Worm (Caenorhabditis elegans) whole organism, L2 larva: ENCODE measurements around the gene B0334.13.

Experiments used
- C34F6.9 ChIP-seq: fragments of 150-350 bp; optimal IDR thresholded peaks from 2 replicates; lab custom pipeline; 2014; ENCODE audit warnings: missing biosample characterization, missing genetic modification characterization
- F13H6.1 ChIP-seq: sonication (generic microtip); optimal IDR thresholded peaks from 2 replicates; lab custom pipeline; 2016; ENCODE audit warnings: missing genetic modification characterization, missing compliant biosample characterization
- R02D3.7 ChIP-seq: fragments of 150-350 bp; optimal IDR thresholded peaks from 2 replicates; lab custom pipeline; 2014; ENCODE audit warnings: missing biosample characterization, missing genetic modification characterization
- Y55F3AM.14 ChIP-seq: fragments of 200-800 bp; sonication (Bioruptor generic); optimal IDR thresholded peaks from 2 replicates; lab custom pipeline; 2018; ENCODE audit warnings: mild to moderate bottlenecking, missing genetic modification characterization, missing compliant biosample characterization
- ZK546.5 ChIP-seq: sonication (generic microtip); optimal IDR thresholded peaks from 2 replicates; lab custom pipeline; 2017; ENCODE audit warnings: missing biosample characterization, missing genetic modification characterization
- alr-1 ChIP-seq: fragments of 150-350 bp; optimal IDR thresholded peaks from 2 replicates; lab custom pipeline; 2014; ENCODE audit warnings: missing biosample characterization, missing genetic modification characterization
- aly-2 ChIP-seq: fragments of 150-350 bp; optimal IDR thresholded peaks from 2 replicates; lab custom pipeline; 2014; ENCODE audit warnings: missing biosample characterization, missing genetic modification characterization
- ama-1 ChIP-seq: fragments of 150-350 bp; optimal IDR thresholded peaks from 2 replicates; lab custom pipeline; 2018; ENCODE audit warnings: inconsistent platforms
- blmp-1 ChIP-seq: sonication (generic microtip); optimal IDR thresholded peaks from 2 replicates; lab custom pipeline; 2017; ENCODE audit warnings: missing genetic modification characterization, mild to moderate bottlenecking, missing compliant biosample characterization, antibody characterized with exemption, moderate library complexity; ENCODE audit not compliant: insufficient read depth
- ceh-16 ChIP-seq: fragments of 150-350 bp; optimal IDR thresholded peaks from 2 replicates; lab custom pipeline; 2014; ENCODE audit warnings: missing biosample characterization, missing genetic modification characterization
- ceh-82 ChIP-seq: fragments of 150-350 bp; optimal IDR thresholded peaks from 2 replicates; lab custom pipeline; 2014; ENCODE audit warnings: missing biosample characterization, missing genetic modification characterization
- crh-2 ChIP-seq: sonication (generic microtip); optimal IDR thresholded peaks from 2 replicates; lab custom pipeline; 2017; ENCODE audit warnings: missing biosample characterization, missing genetic modification characterization
- dmd-4 ChIP-seq: sonication (generic microtip); optimal IDR thresholded peaks from 2 replicates; lab custom pipeline; 2017; ENCODE audit warnings: missing biosample characterization, missing genetic modification characterization
- egl-27 ChIP-seq: sonication (generic microtip); optimal IDR thresholded peaks from 3 replicates; lab custom pipeline; 2017; ENCODE audit warnings: missing biosample characterization, missing genetic modification reagents, missing genetic modification characterization
- elt-1 ChIP-seq: fragments of 150-350 bp; optimal IDR thresholded peaks from 2 replicates; lab custom pipeline; 2014; ENCODE audit warnings: missing biosample characterization, missing genetic modification characterization
- elt-3 ChIP-seq: sonication (generic microtip); optimal IDR thresholded peaks from 2 replicates; lab custom pipeline; 2017; ENCODE audit warnings: missing biosample characterization, missing genetic modification characterization
- fos-1 ChIP-seq: fragments of 150-350 bp; optimal IDR thresholded peaks from 2 replicates; lab custom pipeline; 2014; ENCODE audit warnings: missing biosample characterization, missing genetic modification characterization
- gmeb-1 ChIP-seq: fragments of 150-350 bp; optimal IDR thresholded peaks from 2 replicates; lab custom pipeline; 2014; ENCODE audit warnings: missing biosample characterization, missing genetic modification characterization
- lin-11 ChIP-seq: fragments of 150-350 bp; sonication (generic microtip); optimal IDR thresholded peaks from 2 replicates; lab custom pipeline; 2014; ENCODE audit warnings: missing biosample characterization, missing genetic modification characterization, inconsistent platforms, mixed read lengths
- lin-13 ChIP-seq: fragments of 150-350 bp; optimal IDR thresholded peaks from 2 replicates; lab custom pipeline; 2014; ENCODE audit warnings: missing biosample characterization, missing genetic modification reagents, missing genetic modification characterization
- lin-39 ChIP-seq: fragments of 150-350 bp; optimal IDR thresholded peaks from 2 replicates; lab custom pipeline; 2014; ENCODE audit warnings: missing biosample characterization, missing genetic modification reagents, missing genetic modification characterization
- lsy-2 ChIP-seq, 2 experiments: fragments of 150-350 bp in 1 of 2; sonication (generic microtip) in 1 of 2; optimal IDR thresholded peaks; 2 replicates each; lab custom pipeline; 2014 to 2017; ENCODE audit warnings: missing biosample characterization in 2 of 2, missing genetic modification characterization in 2 of 2
- mab-5 ChIP-seq: fragments of 150-350 bp; optimal IDR thresholded peaks from 2 replicates; lab custom pipeline; 2014; ENCODE audit warnings: missing biosample characterization, missing genetic modification characterization
- mbf-1 ChIP-seq: sonication (generic microtip); optimal IDR thresholded peaks from 2 replicates; lab custom pipeline; 2017; ENCODE audit warnings: missing biosample characterization, missing genetic modification characterization
- mdl-1 ChIP-seq, 2 experiments: fragments of 150-350 bp in 1 of 2; sonication (generic microtip) in 1 of 2; optimal IDR thresholded peaks; 2 replicates each; lab custom pipeline; 2017; ENCODE audit warnings: missing biosample characterization in 2 of 2, missing genetic modification characterization in 2 of 2
- nhr-10 ChIP-seq: sonication (generic microtip); optimal IDR thresholded peaks from 2 replicates; lab custom pipeline; 2017; ENCODE audit warnings: missing biosample characterization, missing genetic modification characterization
- nhr-11 ChIP-seq: fragments of 150-350 bp; optimal IDR thresholded peaks from 2 replicates; lab custom pipeline; 2014; ENCODE audit warnings: missing biosample characterization, missing genetic modification characterization
- nhr-12 ChIP-seq: fragments of 150-350 bp; optimal IDR thresholded peaks from 2 replicates; lab custom pipeline; 2014; ENCODE audit warnings: missing biosample characterization, missing genetic modification characterization
- nhr-129 ChIP-seq: fragments of 150-350 bp; optimal IDR thresholded peaks from 2 replicates; lab custom pipeline; 2014; ENCODE audit warnings: missing biosample characterization, missing genetic modification characterization
- nhr-21 ChIP-seq: fragments of 150-350 bp; optimal IDR thresholded peaks from 2 replicates; lab custom pipeline; 2014; ENCODE audit warnings: missing biosample characterization, missing genetic modification characterization
- nhr-23 ChIP-seq: fragments of 150-350 bp; optimal IDR thresholded peaks from 2 replicates; lab custom pipeline; 2014; ENCODE audit warnings: missing biosample characterization, missing genetic modification reagents, missing genetic modification characterization
- nhr-237 ChIP-seq: fragments of 150-350 bp; optimal IDR thresholded peaks from 2 replicates; lab custom pipeline; 2014; ENCODE audit warnings: missing biosample characterization, missing genetic modification characterization
- nhr-25 ChIP-seq: fragments of 150-350 bp; sonication (generic microtip); optimal IDR thresholded peaks from 3 replicates; lab custom pipeline; 2014; ENCODE audit warnings: missing biosample characterization, missing genetic modification characterization
- nhr-6 ChIP-seq: fragments of 150-350 bp; optimal IDR thresholded peaks from 2 replicates; lab custom pipeline; 2014; ENCODE audit warnings: missing biosample characterization, missing genetic modification characterization
- nhr-77 ChIP-seq: fragments of 150-350 bp; optimal IDR thresholded peaks from 2 replicates; lab custom pipeline; 2014; ENCODE audit warnings: missing biosample characterization, missing genetic modification characterization
- sem-4 ChIP-seq: fragments of 150-350 bp; optimal IDR thresholded peaks from 2 replicates; lab custom pipeline; 2014; ENCODE audit warnings: missing biosample characterization, missing genetic modification reagents, missing genetic modification characterization
- skn-1 ChIP-seq: sonication (generic microtip); optimal IDR thresholded peaks from 2 replicates; lab custom pipeline; 2017; ENCODE audit warnings: missing biosample characterization, missing genetic modification characterization
- sma-3 ChIP-seq: sonication (generic microtip); optimal IDR thresholded peaks from 2 replicates; lab custom pipeline; 2016; ENCODE audit warnings: missing genetic modification reagents, missing genetic modification characterization, missing compliant biosample characterization
- sma-9 ChIP-seq, 2 experiments: fragments of 150-350 bp in 1 of 2; sonication (generic microtip) in 1 of 2; optimal IDR thresholded peaks; 2 replicates each; lab custom pipeline; 2014 to 2016; ENCODE audit warnings: missing genetic modification characterization in 2 of 2, mild to moderate bottlenecking in 1 of 2, missing biosample characterization in 1 of 2, missing compliant biosample characterization in 1 of 2, missing genetic modification reagents in 1 of 2, moderate library complexity in 1 of 2
- snpc-4 ChIP-seq: fragments of 150-350 bp; optimal IDR thresholded peaks from 2 replicates; lab custom pipeline; 2014; ENCODE audit warnings: missing biosample characterization, missing genetic modification characterization
- unc-39 ChIP-seq: fragments of 150-350 bp; optimal IDR thresholded peaks from 2 replicates; lab custom pipeline; 2014; ENCODE audit warnings: missing biosample characterization, missing genetic modification characterization
- unc-55 ChIP-seq: fragments of 150-350 bp; sonication (generic microtip); optimal IDR thresholded peaks from 3 replicates; lab custom pipeline; 2014; ENCODE audit warnings: missing biosample characterization, missing genetic modification reagents, missing genetic modification characterization
- unc-62 ChIP-seq: fragments of 150-350 bp; optimal IDR thresholded peaks from 2 replicates; lab custom pipeline; 2014; ENCODE audit warnings: missing biosample characterization, missing genetic modification reagents, missing genetic modification characterization
- ztf-1 ChIP-seq: fragments of 200-800 bp; sonication (Bioruptor generic); conservative IDR thresholded peaks from 2 replicates; pipeline ENCODE4 v1.3.6; 2022; ENCODE audit warnings: missing genetic modification characterization, missing compliant biosample characterization
- ztf-11 ChIP-seq: sonication (generic microtip); optimal IDR thresholded peaks from 2 replicates; lab custom pipeline; 2017; ENCODE audit warnings: missing biosample characterization, missing genetic modification characterization
- ztf-4 ChIP-seq: fragments of 150-350 bp; optimal IDR thresholded peaks from 2 replicates; lab custom pipeline; 2014; ENCODE audit warnings: missing biosample characterization, missing genetic modification characterization

The B0334.13 gene

ce11 chrII:11476410-11476809 is 11.7 kb upstream of the B0334.13 start, which contains the start of gene W02B12.16:
Gene W02B12.16 (minus strand): TSS chrII:11476510.
- TF ChIP-seq crh-2 (tag; lab: Kevin White, UChicago) = no peak
- TF ChIP-seq sem-4 (tag; lab: Kevin White, UChicago) = no peak
- no peak for TF ChIP-seq skn-1 (tag; lab: Kevin White, UChicago)
- no peak for TF ChIP-seq nhr-21
- no peak for TF ChIP-seq lin-39 (tag; lab: Kevin White, UChicago)
- no peak for TF ChIP-seq nhr-77
- TF ChIP-seq nhr-12 (tag; lab: Kevin White, UChicago) = no peak
- no peak for TF ChIP-seq dmd-4 (tag; lab: Kevin White, UChicago)
- no peak for TF ChIP-seq elt-3 (tag; lab: Kevin White, UChicago)
- no peak for TF ChIP-seq unc-62 (GFP tag; lab: Kevin White, UChicago)
- no peak for TF ChIP-seq snpc-4 (tag; lab: Kevin White, UChicago)
- TF ChIP-seq sma-9 (GFP tag; optimal IDR thresholded peaks at IDR 0.05; lab: Kevin White, UChicago) = no peak
- TF ChIP-seq sma-9 (tag; optimal IDR thresholded peaks at IDR 0.05; lab: Kevin White, UChicago) = no peak
- TF ChIP-seq nhr-6 = no peak
- no peak for TF ChIP-seq ceh-82 (tag; lab: Kevin White, UChicago)
- TF ChIP-seq, all 48 proteins: peak for 0

- TF ChIP-seq ztf-11 (tag; lab: Kevin White, UChicago) = no peak
- no peak for TF ChIP-seq R02D3.7 (tag; lab: Kevin White, UChicago)
- TF ChIP-seq mbf-1 (tag; lab: Kevin White, UChicago) = no peak
- TF ChIP-seq F13H6.1 = no peak
- no peak for TF ChIP-seq elt-3 (tag; lab: Kevin White, UChicago)
- TF ChIP-seq sem-4 (tag; lab: Kevin White, UChicago) = no peak
- no peak for TF ChIP-seq mab-5 (tag; lab: Kevin White, UChicago)
- TF ChIP-seq skn-1 (tag; lab: Kevin White, UChicago) = no peak
- TF ChIP-seq nhr-6 = no peak
Measured at ce11 chrII:11479076-11479475, 9.0 kb upstream of the B0334.13 start, which contains the start of gene W02B12.12. Gene W02B12.12 (minus strand): TSS chrII:11479176.

ce11 chrII:11484600-11484999 is 3.5 kb upstream of the B0334.13 start:
- TF ChIP-seq snpc-4 (tag; lab: Kevin White, UChicago) = peak; percentile 19
- peak; percentile 63 for TF ChIP-seq crh-2 (tag; lab: Kevin White, UChicago)
- TF ChIP-seq ztf-11 (tag; lab: Kevin White, UChicago) = no peak
- TF ChIP-seq sma-3 (GFP tag; lab: Kevin White, UChicago) = peak; percentile 67
- no peak for TF ChIP-seq ama-1 (lab: Kevin White, UChicago)
- TF ChIP-seq sma-9 (GFP tag; optimal IDR thresholded peaks at IDR 0.05; lab: Kevin White, UChicago) = peak; percentile 72
- TF ChIP-seq sma-9 (tag; optimal IDR thresholded peaks at IDR 0.05; lab: Kevin White, UChicago) = no peak
- peak; percentile 78 for TF ChIP-seq C34F6.9 (tag; lab: Kevin White, UChicago)
- peak; percentile 79 for TF ChIP-seq nhr-21
- TF ChIP-seq lin-11 (tag; lab: Kevin White, UChicago) = peak; percentile 92
- TF ChIP-seq nhr-6 = peak; percentile 23
- TF ChIP-seq Y55F3AM.14 (GFP tag; lab: Kevin White, UChicago) = peak; percentile 85
- peak; percentile 59 for TF ChIP-seq ztf-4 (tag; lab: Kevin White, UChicago)
- no peak for TF ChIP-seq elt-1 (tag; lab: Kevin White, UChicago)
- peak; percentile 39 for TF ChIP-seq nhr-11 (tag; lab: Kevin White, UChicago)
- no peak for TF ChIP-seq blmp-1 (tag; lab: Kevin White, UChicago)
- peak; percentile 54 for TF ChIP-seq mab-5 (tag; lab: Kevin White, UChicago)
- TF ChIP-seq nhr-10 (tag; lab: Kevin White, UChicago) = no peak
- TF ChIP-seq lin-39 (tag; lab: Kevin White, UChicago) = no peak
- no peak for TF ChIP-seq elt-3 (tag; lab: Kevin White, UChicago)
- no peak for TF ChIP-seq unc-39 (tag; lab: Kevin White, UChicago)
- no peak for TF ChIP-seq aly-2 (tag; lab: Kevin White, UChicago)
- TF ChIP-seq unc-55 (GFP tag; lab: Kevin White, UChicago) = peak; percentile 74
- peak; percentile 48 for TF ChIP-seq F13H6.1
- no peak for TF ChIP-seq nhr-237 (tag; lab: Kevin White, UChicago)
- no peak for TF ChIP-seq dmd-4 (tag; lab: Kevin White, UChicago)
- TF ChIP-seq R02D3.7 (tag; lab: Kevin White, UChicago) = no peak
- no peak for TF ChIP-seq ZK546.5
- peak; percentile 48 to 88 for TF ChIP-seq lsy-2 (tag; optimal IDR thresholded peaks at IDR 0.05; lab: Kevin White, UChicago)
- TF ChIP-seq ceh-82 (tag; lab: Kevin White, UChicago) = peak; percentile 59
- TF ChIP-seq mdl-1 (tag; optimal IDR thresholded peaks at IDR 0.05; lab: Kevin White, UChicago) = peak; percentile 25 to 64
- TF ChIP-seq nhr-12 (tag; lab: Kevin White, UChicago) = no peak
- peak; percentile 13 for TF ChIP-seq ceh-16 (tag; lab: Kevin White, UChicago)
- TF ChIP-seq gmeb-1 (tag; lab: Kevin White, UChicago) = peak; percentile 56
- no peak for TF ChIP-seq ztf-1
- no peak for TF ChIP-seq nhr-23 (tag; lab: Kevin White, UChicago)
- peak; percentile 35 for TF ChIP-seq egl-27 (tag; lab: Kevin White, UChicago)
- TF ChIP-seq sem-4 (tag; lab: Kevin White, UChicago) = no peak
- no peak for TF ChIP-seq skn-1 (tag; lab: Kevin White, UChicago)
- TF ChIP-seq fos-1 (tag; lab: Kevin White, UChicago) = peak; percentile 70
- TF ChIP-seq unc-62 (GFP tag; lab: Kevin White, UChicago) = no peak
- no peak for TF ChIP-seq alr-1 (tag; lab: Kevin White, UChicago)
- TF ChIP-seq nhr-77 = no peak
- TF ChIP-seq nhr-25 (tag; lab: Kevin White, UChicago) = peak; percentile 58
- TF ChIP-seq nhr-129 = peak; percentile 88
- TF ChIP-seq lin-13 (GFP tag; lab: Kevin White, UChicago) = no peak
